Worm (Caenorhabditis elegans) whole organism, L2 larva: ENCODE results near the gene srlf-2.

Experiments
- C34F6.9 ChIP-seq: fragments of 150-350 bp; optimal IDR thresholded peaks from 2 replicates; lab custom pipeline; 2014; ENCODE audit warnings: missing biosample characterization, missing genetic modification characterization
- F13H6.1 ChIP-seq: sonication (generic microtip); optimal IDR thresholded peaks from 2 replicates; lab custom pipeline; 2016; ENCODE audit warnings: missing genetic modification characterization, missing compliant biosample characterization
- ZK546.5 ChIP-seq: sonication (generic microtip); optimal IDR thresholded peaks from 2 replicates; lab custom pipeline; 2017; ENCODE audit warnings: missing biosample characterization, missing genetic modification characterization
- alr-1 ChIP-seq: fragments of 150-350 bp; optimal IDR thresholded peaks from 2 replicates; lab custom pipeline; 2014; ENCODE audit warnings: missing biosample characterization, missing genetic modification characterization
- aly-2 ChIP-seq: fragments of 150-350 bp; optimal IDR thresholded peaks from 2 replicates; lab custom pipeline; 2014; ENCODE audit warnings: missing biosample characterization, missing genetic modification characterization
- ama-1 ChIP-seq: fragments of 150-350 bp; optimal IDR thresholded peaks from 2 replicates; lab custom pipeline; 2018; ENCODE audit warnings: inconsistent platforms
- ceh-16 ChIP-seq: fragments of 150-350 bp; optimal IDR thresholded peaks from 2 replicates; lab custom pipeline; 2014; ENCODE audit warnings: missing biosample characterization, missing genetic modification characterization
- crh-2 ChIP-seq: sonication (generic microtip); optimal IDR thresholded peaks from 2 replicates; lab custom pipeline; 2017; ENCODE audit warnings: missing biosample characterization, missing genetic modification characterization
- egl-27 ChIP-seq: sonication (generic microtip); optimal IDR thresholded peaks from 3 replicates; lab custom pipeline; 2017; ENCODE audit warnings: missing biosample characterization, missing genetic modification reagents, missing genetic modification characterization
- elt-3 ChIP-seq: sonication (generic microtip); optimal IDR thresholded peaks from 2 replicates; lab custom pipeline; 2017; ENCODE audit warnings: missing biosample characterization, missing genetic modification characterization
- fos-1 ChIP-seq: fragments of 150-350 bp; optimal IDR thresholded peaks from 2 replicates; lab custom pipeline; 2014; ENCODE audit warnings: missing biosample characterization, missing genetic modification characterization
- lin-13 ChIP-seq: fragments of 150-350 bp; optimal IDR thresholded peaks from 2 replicates; lab custom pipeline; 2014; ENCODE audit warnings: missing biosample characterization, missing genetic modification reagents, missing genetic modification characterization
- lsy-2 ChIP-seq, 2 experiments: fragments of 150-350 bp in 1 of 2; sonication (generic microtip) in 1 of 2; optimal IDR thresholded peaks; 2 replicates each; lab custom pipeline; 2014 to 2017; ENCODE audit warnings: missing biosample characterization in 2 of 2, missing genetic modification characterization in 2 of 2
- mab-5 ChIP-seq: fragments of 150-350 bp; optimal IDR thresholded peaks from 2 replicates; lab custom pipeline; 2014; ENCODE audit warnings: missing biosample characterization, missing genetic modification characterization
- mdl-1 ChIP-seq, 2 experiments: fragments of 150-350 bp in 1 of 2; sonication (generic microtip) in 1 of 2; optimal IDR thresholded peaks; 2 replicates each; lab custom pipeline; 2017; ENCODE audit warnings: missing biosample characterization in 2 of 2, missing genetic modification characterization in 2 of 2
- nhr-10 ChIP-seq: sonication (generic microtip); optimal IDR thresholded peaks from 2 replicates; lab custom pipeline; 2017; ENCODE audit warnings: missing biosample characterization, missing genetic modification characterization
- nhr-129 ChIP-seq: fragments of 150-350 bp; optimal IDR thresholded peaks from 2 replicates; lab custom pipeline; 2014; ENCODE audit warnings: missing biosample characterization, missing genetic modification characterization
- nhr-21 ChIP-seq: fragments of 150-350 bp; optimal IDR thresholded peaks from 2 replicates; lab custom pipeline; 2014; ENCODE audit warnings: missing biosample characterization, missing genetic modification characterization
- nhr-23 ChIP-seq: fragments of 150-350 bp; optimal IDR thresholded peaks from 2 replicates; lab custom pipeline; 2014; ENCODE audit warnings: missing biosample characterization, missing genetic modification reagents, missing genetic modification characterization
- nhr-237 ChIP-seq: fragments of 150-350 bp; optimal IDR thresholded peaks from 2 replicates; lab custom pipeline; 2014; ENCODE audit warnings: missing biosample characterization, missing genetic modification characterization
- nhr-25 ChIP-seq: fragments of 150-350 bp; sonication (generic microtip); optimal IDR thresholded peaks from 3 replicates; lab custom pipeline; 2014; ENCODE audit warnings: missing biosample characterization, missing genetic modification characterization
- nhr-6 ChIP-seq: fragments of 150-350 bp; optimal IDR thresholded peaks from 2 replicates; lab custom pipeline; 2014; ENCODE audit warnings: missing biosample characterization, missing genetic modification characterization
- peb-1 ChIP-seq: fragments of 150-350 bp; optimal IDR thresholded peaks from 2 replicates; lab custom pipeline; 2014; ENCODE audit warnings: missing biosample characterization, missing genetic modification characterization
- sem-4 ChIP-seq: fragments of 150-350 bp; optimal IDR thresholded peaks from 2 replicates; lab custom pipeline; 2014; ENCODE audit warnings: missing biosample characterization, missing genetic modification reagents, missing genetic modification characterization
- skn-1 ChIP-seq: sonication (generic microtip); optimal IDR thresholded peaks from 2 replicates; lab custom pipeline; 2017; ENCODE audit warnings: missing biosample characterization, missing genetic modification characterization
- sma-3 ChIP-seq: sonication (generic microtip); optimal IDR thresholded peaks from 2 replicates; lab custom pipeline; 2016; ENCODE audit warnings: missing genetic modification reagents, missing genetic modification characterization, missing compliant biosample characterization
- sma-9 ChIP-seq, 2 experiments: fragments of 150-350 bp in 1 of 2; sonication (generic microtip) in 1 of 2; optimal IDR thresholded peaks; 2 replicates each; lab custom pipeline; 2014 to 2016; ENCODE audit warnings: missing genetic modification characterization in 2 of 2, mild to moderate bottlenecking in 1 of 2, missing biosample characterization in 1 of 2, missing compliant biosample characterization in 1 of 2, missing genetic modification reagents in 1 of 2, moderate library complexity in 1 of 2
- unc-39 ChIP-seq: fragments of 150-350 bp; optimal IDR thresholded peaks from 2 replicates; lab custom pipeline; 2014; ENCODE audit warnings: missing biosample characterization, missing genetic modification characterization
- unc-55 ChIP-seq: fragments of 150-350 bp; sonication (generic microtip); optimal IDR thresholded peaks from 3 replicates; lab custom pipeline; 2014; ENCODE audit warnings: missing biosample characterization, missing genetic modification reagents, missing genetic modification characterization
- unc-62 ChIP-seq: fragments of 150-350 bp; optimal IDR thresholded peaks from 2 replicates; lab custom pipeline; 2014; ENCODE audit warnings: missing biosample characterization, missing genetic modification reagents, missing genetic modification characterization
- zag-1 ChIP-seq: fragments of 150-350 bp; optimal IDR thresholded peaks from 2 replicates; lab custom pipeline; 2014; ENCODE audit warnings: missing biosample characterization, missing genetic modification characterization
- ztf-11 ChIP-seq: sonication (generic microtip); optimal IDR thresholded peaks from 2 replicates; lab custom pipeline; 2017; ENCODE audit warnings: missing biosample characterization, missing genetic modification characterization

The srlf-2 gene

DNA sequence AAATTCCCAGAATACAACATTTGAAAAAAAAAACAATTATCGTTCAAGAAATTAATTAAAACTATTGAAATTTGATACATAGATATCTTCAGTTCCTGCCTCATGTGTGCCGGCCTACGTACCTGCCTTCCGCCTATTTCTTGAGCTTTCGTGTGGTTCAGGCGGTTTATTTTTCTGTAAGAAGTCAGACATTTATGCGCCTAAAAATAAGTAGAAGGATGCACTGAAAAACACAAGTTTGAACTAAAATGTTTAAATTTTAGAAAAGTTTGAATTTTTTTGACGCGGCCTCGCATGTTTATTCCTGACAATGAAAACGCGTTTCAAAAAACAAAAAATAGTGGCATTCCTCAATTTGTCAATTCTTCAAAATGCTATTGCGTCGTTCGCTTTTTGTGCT lies 16.3 kb upstream of the srlf-2 start, which contains the start of gene C28C12.11:
TSS of gene C28C12.11 (plus strand) at position 301 of the 400 bp plus-strand sequence.
- TF ChIP-seq peb-1 (tag; lab: Kevin White, UChicago): no peak
- TF ChIP-seq C34F6.9 (tag; lab: Kevin White, UChicago): no peak
- no peak for TF ChIP-seq elt-3 (tag; lab: Kevin White, UChicago)
- no peak for TF ChIP-seq unc-39 (tag; lab: Kevin White, UChicago)
- TF ChIP-seq ztf-11 (tag; lab: Kevin White, UChicago): no peak
- TF ChIP-seq unc-55 (GFP tag; lab: Kevin White, UChicago): no peak
- no peak for TF ChIP-seq nhr-25 (tag; lab: Kevin White, UChicago)
- no peak for TF ChIP-seq nhr-237 (tag; lab: Kevin White, UChicago)
- no peak for TF ChIP-seq ZK546.5 (tag; lab: Kevin White, UChicago)
- TF ChIP-seq crh-2 (tag; lab: Kevin White, UChicago): no peak

DNA sequence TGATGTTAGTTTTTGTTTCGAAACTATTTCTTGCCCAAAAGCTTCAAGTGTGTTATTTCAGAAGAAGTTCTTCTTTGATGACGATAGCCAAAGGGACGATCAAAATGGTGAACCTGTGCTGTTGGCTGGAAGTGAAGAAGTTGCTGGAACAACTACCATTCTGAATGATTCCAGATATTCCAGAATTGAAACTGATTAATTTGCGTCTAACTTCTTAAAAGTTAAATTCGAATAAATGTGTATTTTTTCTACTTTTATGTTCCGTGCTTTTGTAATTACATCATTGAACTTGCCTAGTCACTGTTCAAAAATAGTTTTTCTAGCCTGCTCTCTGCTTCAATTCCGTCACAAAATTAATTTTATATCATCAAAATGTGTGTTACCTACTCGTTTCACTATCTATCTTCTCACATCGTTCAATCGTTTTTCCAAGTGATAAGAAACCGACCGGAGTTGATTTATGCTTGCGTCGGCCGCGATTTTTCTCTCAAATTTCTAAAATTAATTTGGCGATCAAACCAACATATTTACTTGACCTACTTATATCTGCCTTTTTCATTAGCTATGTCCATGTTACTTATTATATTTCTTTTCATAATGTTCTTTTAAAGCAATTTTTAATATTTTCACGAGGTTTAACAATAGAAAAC lies 14.9 kb upstream of the srlf-2 start:
- TF ChIP-seq fos-1 (tag; lab: Kevin White, UChicago) (peak; percentile 84), sma-3 (peak; percentile 27), zag-1 (no peak), crh-2 (tag; lab: Kevin White, UChicago) (peak; percentile 12), sma-9 (GFP tag; optimal IDR thresholded peaks at IDR 0.05; lab: Kevin White, UChicago) (peak; percentile 48), sma-9 (tag; optimal IDR thresholded peaks at IDR 0.05; lab: Kevin White, UChicago) (no peak), unc-62 (GFP tag; lab: Kevin White, UChicago) (no peak)

DNA sequence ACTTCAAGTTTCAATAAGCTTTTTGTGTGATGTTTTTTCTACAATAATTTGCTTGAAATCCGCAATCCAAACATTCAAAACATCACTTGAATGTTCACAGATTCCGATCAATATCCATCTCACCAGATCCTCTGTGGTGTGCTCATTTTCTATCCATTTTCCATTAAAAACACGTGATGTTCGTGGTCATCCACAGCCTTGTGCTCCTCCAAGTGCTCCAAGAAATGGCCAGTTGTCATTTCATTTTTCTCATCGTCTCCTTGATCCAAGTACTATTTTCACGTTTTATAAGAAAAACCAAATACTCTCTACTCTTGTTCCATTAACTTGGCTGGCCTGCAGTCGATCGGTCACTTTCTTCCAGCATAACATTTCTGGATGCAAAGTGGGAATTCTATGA lies 13.8 kb upstream of the srlf-2 start:
- no peak for TF ChIP-seq nhr-6 (tag; lab: Kevin White, UChicago)
- TF ChIP-seq lsy-2 (tag; optimal IDR thresholded peaks at IDR 0.05; lab: Kevin White, UChicago): peak in 1 of 2 experiments; percentile 11
- peak; percentile 37 for TF ChIP-seq sma-9 (GFP tag; optimal IDR thresholded peaks at IDR 0.05; lab: Kevin White, UChicago)
- no peak for TF ChIP-seq sma-9 (tag; optimal IDR thresholded peaks at IDR 0.05; lab: Kevin White, UChicago)
- TF ChIP-seq F13H6.1 (tag; lab: Kevin White, UChicago): peak; percentile 49
- peak; percentile 58 for TF ChIP-seq nhr-129 (tag; lab: Kevin White, UChicago)
- TF ChIP-seq mab-5: peak; percentile 18
- TF ChIP-seq lin-13 (GFP tag; lab: Kevin White, UChicago): no peak
- no peak for TF ChIP-seq unc-39 (tag; lab: Kevin White, UChicago)

ce11 chrIV:8476880-8477279 lies 13.1 kb upstream of the srlf-2 start, which contains the start of gene spp-10:
TSS of gene spp-10 (plus strand) at chrIV:8477180.
- TF ChIP-seq unc-62 (GFP tag; lab: Kevin White, UChicago) (no peak), fos-1 (tag; lab: Kevin White, UChicago) (no peak), ama-1 (no peak), ztf-11 (tag; lab: Kevin White, UChicago) (no peak), nhr-237 (tag; lab: Kevin White, UChicago) (no peak), lsy-2 (tag; optimal IDR thresholded peaks at IDR 0.05; lab: Kevin White, UChicago) (no peak), ceh-16 (tag; lab: Kevin White, UChicago) (no peak), mdl-1 (tag; optimal IDR thresholded peaks at IDR 0.05; lab: Kevin White, UChicago) (no peak), aly-2 (tag; lab: Kevin White, UChicago) (no peak), unc-55 (GFP tag; lab: Kevin White, UChicago) (no peak), sem-4 (no peak), crh-2 (tag; lab: Kevin White, UChicago) (no peak), peb-1 (tag; lab: Kevin White, UChicago) (no peak), nhr-10 (tag; lab: Kevin White, UChicago) (no peak), skn-1 (tag; lab: Kevin White, UChicago) (no peak), lin-13 (GFP tag; lab: Kevin White, UChicago) (no peak), alr-1 (no peak), sma-9 (GFP tag; optimal IDR thresholded peaks at IDR 0.05; lab: Kevin White, UChicago) (no peak), sma-9 (tag; optimal IDR thresholded peaks at IDR 0.05; lab: Kevin White, UChicago) (no peak), F13H6.1 (tag; lab: Kevin White, UChicago) (no peak), nhr-23 (no peak)

DNA sequence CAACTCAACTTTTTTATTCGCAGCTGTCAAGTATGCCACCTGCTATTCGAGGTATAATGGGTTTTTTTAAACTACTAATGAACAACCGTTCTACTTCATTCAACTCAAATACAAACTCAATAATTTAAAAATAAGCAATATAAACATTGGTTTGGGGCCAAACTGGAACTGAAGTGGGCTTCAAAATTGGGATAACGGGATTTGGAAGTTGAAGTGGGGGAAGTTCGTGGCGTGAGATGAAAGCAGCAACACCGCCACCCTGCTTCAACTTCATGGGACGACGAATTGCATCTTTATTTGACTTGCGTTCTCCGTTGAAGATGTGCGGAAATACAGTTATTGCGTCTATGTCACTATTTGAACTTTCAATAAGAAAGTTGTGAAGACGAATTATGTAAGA lies 11.5 kb upstream of the srlf-2 start:
- no peak for TF ChIP-seq skn-1 (tag; lab: Kevin White, UChicago)
- TF ChIP-seq sma-9 (GFP tag; optimal IDR thresholded peaks at IDR 0.05; lab: Kevin White, UChicago): no peak
- no peak for TF ChIP-seq sma-9 (tag; optimal IDR thresholded peaks at IDR 0.05; lab: Kevin White, UChicago)
- no peak for TF ChIP-seq mab-5
- no peak for TF ChIP-seq crh-2 (tag; lab: Kevin White, UChicago)
- no peak for TF ChIP-seq ama-1
- no peak for TF ChIP-seq nhr-21
- TF ChIP-seq egl-27: no peak
- no peak for TF ChIP-seq peb-1 (tag; lab: Kevin White, UChicago)
